Fruit fly (Drosophila melanogaster): Measurements from ENCODE around the gene Prp31.
A peak's percentile ranks its signal among the peaks of the same experiment; 100 is the strongest.

Prp31 gene

DNA sequence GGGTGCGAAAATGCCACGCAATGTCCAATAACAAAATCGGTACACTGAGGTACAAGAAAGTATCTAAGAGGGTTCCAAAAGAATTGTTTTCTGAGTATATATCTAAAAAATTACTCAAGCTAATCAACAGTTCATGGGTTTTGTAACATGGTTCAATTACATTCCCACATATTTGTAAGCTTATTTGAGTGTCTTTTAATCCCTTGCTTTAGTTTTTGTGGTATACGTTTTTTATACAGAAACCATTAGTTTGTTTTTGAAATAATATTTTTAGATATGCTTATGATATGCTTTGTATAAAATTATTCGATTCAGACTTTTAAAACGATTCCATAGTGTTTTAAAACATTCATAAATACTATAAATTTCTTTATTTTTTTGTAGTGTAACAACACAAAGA, 21.9 kb downstream of the Prp31 start:
- peak; percentile 61 for TF ChIP-seq HLH106 (tag; optimal IDR thresholded peaks at IDR 0.05)
- peak; percentile 24 for TF ChIP-seq OdsH (GFP tag; optimal IDR thresholded peaks at IDR 0.05)
- TF ChIP-seq Sp1 (GFP tag; optimal IDR thresholded peaks at IDR 0.05), result peak; percentile 56
- no peak for TF ChIP-seq sv (GFP tag; optimal IDR thresholded peaks at IDR 0.05)
- TF ChIP-seq psq (GFP tag; optimal IDR thresholded peaks at IDR 0.05), result peak; percentile 44
- TF ChIP-seq woc (GFP tag; optimal IDR thresholded peaks at IDR 0.05), result peak; percentile 15
- TF ChIP-seq N (GFP tag; optimal IDR thresholded peaks at IDR 0.05), result no peak
- no peak for TF ChIP-seq Hnf4 (GFP tag; optimal IDR thresholded peaks at IDR 0.05)
- TF ChIP-seq dmrt93B (GFP tag; optimal IDR thresholded peaks at IDR 0.05), result peak; percentile 9
- TF ChIP-seq fru (GFP tag; optimal IDR thresholded peaks at IDR 0.05), result peak; percentile 56
- no peak for TF ChIP-seq usp (GFP tag; optimal IDR thresholded peaks at IDR 0.05)
- peak; percentile 31 for TF ChIP-seq ey (GFP tag; optimal IDR thresholded peaks at IDR 0.05)
- no peak for TF ChIP-seq jim (GFP tag; optimal IDR thresholded peaks at IDR 0.05)
- TF ChIP-seq h (GFP tag; optimal IDR thresholded peaks at IDR 0.05), result peak; percentile 22
- TF ChIP-seq br (GFP tag; optimal IDR thresholded peaks at IDR 0.05), result peak; percentile 14
- TF ChIP-seq foxo (GFP tag; optimal IDR thresholded peaks at IDR 0.05), result peak in 1 of 2 experiments; percentile 49
- no peak for TF ChIP-seq Dfd (GFP tag; optimal IDR thresholded peaks at IDR 0.05)

DNA sequence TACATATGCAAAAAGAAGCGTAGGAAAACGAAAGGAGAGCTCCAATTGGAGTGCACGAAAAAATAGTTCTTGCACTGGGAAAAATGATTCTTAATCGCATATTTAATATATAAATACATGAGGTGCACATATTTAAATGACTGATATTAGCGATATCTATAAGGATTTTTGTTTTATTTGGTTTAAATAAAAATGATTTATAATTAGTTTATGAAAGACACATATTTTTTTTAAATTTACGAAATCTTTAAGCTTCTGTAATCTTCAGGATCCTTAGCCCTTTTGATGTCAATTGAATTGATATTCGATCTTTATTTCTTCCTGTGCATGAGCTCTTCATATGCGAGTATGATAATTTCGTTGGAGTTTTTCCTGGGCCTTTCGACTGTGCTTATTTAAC, 28.9 kb downstream of the Prp31 start:
- no peak for TF ChIP-seq jim (GFP tag; optimal IDR thresholded peaks at IDR 0.05)
- no peak for TF ChIP-seq foxo (GFP tag; optimal IDR thresholded peaks at IDR 0.05)
- no peak for TF ChIP-seq rgr (GFP tag; optimal IDR thresholded peaks at IDR 0.05)
- no peak for TF ChIP-seq OdsH (GFP tag; optimal IDR thresholded peaks at IDR 0.05)
- no peak for TF ChIP-seq Hnf4 (GFP tag; optimal IDR thresholded peaks at IDR 0.05)
- TF ChIP-seq woc (GFP tag; optimal IDR thresholded peaks at IDR 0.05), result no peak
- TF ChIP-seq Mio (GFP tag; optimal IDR thresholded peaks at IDR 0.05), result no peak
- no peak for TF ChIP-seq CG9705 (GFP tag; optimal IDR thresholded peaks at IDR 0.05)
- no peak for TF ChIP-seq Rel (GFP tag; optimal IDR thresholded peaks at IDR 0.05)
- TF ChIP-seq Rel (tag; optimal IDR thresholded peaks at IDR 0.05), result no peak
- no peak for TF ChIP-seq h (GFP tag; optimal IDR thresholded peaks at IDR 0.05)
- TF ChIP-seq br (GFP tag; optimal IDR thresholded peaks at IDR 0.05), result no peak
- no peak for TF ChIP-seq CG32264 (GFP tag; optimal IDR thresholded peaks at IDR 0.05)
- no peak for TF ChIP-seq Abd-B (GFP tag; optimal IDR thresholded peaks at IDR 0.05)
- no peak for TF ChIP-seq Jra (GFP tag; optimal IDR thresholded peaks at IDR 0.05)
- TF ChIP-seq usp (GFP tag; optimal IDR thresholded peaks at IDR 0.05), result no peak
- TF ChIP-seq dmrt93B (GFP tag; optimal IDR thresholded peaks at IDR 0.05), result no peak
- no peak for TF ChIP-seq ey (GFP tag; optimal IDR thresholded peaks at IDR 0.05)
- no peak for TF ChIP-seq Hr83 (GFP tag; optimal IDR thresholded peaks at IDR 0.05; ENCODE audit: poor library complexity, severe bottlenecking)

DNA sequence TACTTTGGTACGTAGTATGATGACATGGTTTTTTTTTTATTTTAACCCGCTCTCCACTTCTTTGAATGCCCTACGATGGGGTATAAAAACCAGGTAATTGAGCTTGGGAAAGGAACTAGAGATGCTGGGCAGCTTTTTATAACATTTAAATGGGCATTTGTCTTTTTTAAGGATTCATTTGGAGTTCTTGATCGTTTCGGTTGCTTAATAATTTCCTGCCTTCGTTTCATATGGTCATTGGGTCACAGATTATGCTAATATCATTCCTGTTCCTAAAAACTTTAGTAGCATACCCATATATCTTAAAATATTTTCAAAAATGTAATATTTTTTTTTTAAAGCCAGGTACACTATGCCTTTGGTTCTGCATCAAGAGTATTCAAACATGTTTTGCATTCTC, 29.8 kb downstream of the Prp31 start:
- TF ChIP-seq pan (optimal IDR thresholded peaks at IDR 0.05) (no peak), Hnf4 (GFP tag; optimal IDR thresholded peaks at IDR 0.05) (peak; percentile 27), Hr83 (GFP tag; optimal IDR thresholded peaks at IDR 0.05; ENCODE audit: poor library complexity, severe bottlenecking) (no peak), h (GFP tag; optimal IDR thresholded peaks at IDR 0.05) (peak; percentile 25), rgr (GFP tag; optimal IDR thresholded peaks at IDR 0.05) (peak; percentile 20), Sp1 (GFP tag; optimal IDR thresholded peaks at IDR 0.05) (peak; percentile 8), GATAd (GFP tag; optimal IDR thresholded peaks at IDR 0.05) (no peak), brk (GFP tag; optimal IDR thresholded peaks at IDR 0.05) (no peak), dmrt93B (GFP tag; optimal IDR thresholded peaks at IDR 0.05) (peak; percentile 43), tai (GFP tag; optimal IDR thresholded peaks at IDR 0.05) (peak; percentile 3), ey (GFP tag; optimal IDR thresholded peaks at IDR 0.05) (peak; percentile 38), Myc (optimal IDR thresholded peaks at IDR 0.05) (no peak), CG9705 (GFP tag; optimal IDR thresholded peaks at IDR 0.05) (no peak), CrebA (GFP tag; optimal IDR thresholded peaks at IDR 0.05; ENCODE audit: borderline replicate concordance) (no peak), HLH106 (tag; optimal IDR thresholded peaks at IDR 0.05) (peak; percentile 23), N (GFP tag; optimal IDR thresholded peaks at IDR 0.05) (no peak), Vsx2 (GFP tag; optimal IDR thresholded peaks at IDR 0.05; ENCODE audit: partially characterized antibody) (no peak), Dfd (GFP tag; optimal IDR thresholded peaks at IDR 0.05) (no peak), Hr78 (GFP tag; optimal IDR thresholded peaks at IDR 0.05) (no peak), lola (GFP tag; optimal IDR thresholded peaks at IDR 0.05) (no peak), psq (GFP tag; optimal IDR thresholded peaks at IDR 0.05) (peak; percentile 53), woc (GFP tag; optimal IDR thresholded peaks at IDR 0.05) (no peak), dsf (GFP tag; optimal IDR thresholded peaks at IDR 0.05; ENCODE audit: borderline replicate concordance) (no peak), Rel (GFP tag; optimal IDR thresholded peaks at IDR 0.05) (no peak), Rel (tag; optimal IDR thresholded peaks at IDR 0.05) (no peak), sv (GFP tag; optimal IDR thresholded peaks at IDR 0.05) (no peak), Jra (GFP tag; optimal IDR thresholded peaks at IDR 0.05) (no peak), OdsH (GFP tag; optimal IDR thresholded peaks at IDR 0.05) (no peak), dl (GFP tag; optimal IDR thresholded peaks at IDR 0.05; ENCODE audit: insufficient read depth in 1 of 2, partially characterized antibody in 2 of 2) (no peak), sage (GFP tag; optimal IDR thresholded peaks at IDR 0.05) (no peak), usp (GFP tag; optimal IDR thresholded peaks at IDR 0.05) (no peak), Abd-B (GFP tag; optimal IDR thresholded peaks at IDR 0.05) (no peak), jim (GFP tag; optimal IDR thresholded peaks at IDR 0.05) (no peak), foxo (GFP tag; optimal IDR thresholded peaks at IDR 0.05) (peak in 1 of 2 experiments; percentile 69), fru (GFP tag; optimal IDR thresholded peaks at IDR 0.05) (peak; percentile 62), Mio (GFP tag; optimal IDR thresholded peaks at IDR 0.05) (no peak), CG32264 (GFP tag; optimal IDR thresholded peaks at IDR 0.05) (no peak), Dif (GFP tag; optimal IDR thresholded peaks at IDR 0.05; ENCODE audit: partially characterized antibody) (no peak), br (GFP tag; optimal IDR thresholded peaks at IDR 0.05) (peak; percentile 31)

Measured in whole organism, wandering third instar larva.